Worm (Caenorhabditis elegans) whole organism, L4 larva: Measurements from ENCODE around the gene F15D4.5.

Experiments
- ceh-82 ChIP-seq: sonication (generic microtip); optimal IDR thresholded peaks from 2 replicates; lab custom pipeline; 2017; ENCODE audit warnings: missing biosample characterization, missing genetic modification characterization
- dpl-1 ChIP-seq: fragments of 150-350 bp; optimal IDR thresholded peaks from 2 replicates; lab custom pipeline; 2014; ENCODE audit warnings: missing biosample characterization, missing genetic modification reagents, missing genetic modification characterization
- egl-27 ChIP-seq: sonication (generic microtip); optimal IDR thresholded peaks from 3 replicates; lab custom pipeline; 2017; ENCODE audit warnings: missing biosample characterization, missing genetic modification reagents, missing genetic modification characterization
- fos-1 ChIP-seq: fragments of 150-350 bp; optimal IDR thresholded peaks from 2 replicates; lab custom pipeline; 2014; ENCODE audit warnings: missing biosample characterization, missing genetic modification characterization
- lin-15B ChIP-seq: fragments of 150-350 bp; sonication (generic microtip); optimal IDR thresholded peaks from 3 replicates; lab custom pipeline; 2014; ENCODE audit warnings: missing biosample characterization, missing genetic modification characterization
- skn-1 ChIP-seq: fragments of 150-350 bp; optimal IDR thresholded peaks from 2 replicates; lab custom pipeline; 2014; ENCODE audit warnings: missing biosample characterization, missing genetic modification characterization
- unc-62 ChIP-seq, 3 experiments: fragments of 150-350 bp in 1 of 3; sonication (generic microtip); optimal IDR thresholded peaks in 2 of 3; peaks in 1 of 3; 1 replicate in 1 of 3; 2 replicates in 2 of 3; lab custom pipeline; 2014 to 2017; ENCODE audit warnings: missing biosample characterization in 3 of 3, missing genetic modification characterization in 3 of 3, missing genetic modification reagents in 3 of 3, missing genotype in 1 of 3

DNA sequence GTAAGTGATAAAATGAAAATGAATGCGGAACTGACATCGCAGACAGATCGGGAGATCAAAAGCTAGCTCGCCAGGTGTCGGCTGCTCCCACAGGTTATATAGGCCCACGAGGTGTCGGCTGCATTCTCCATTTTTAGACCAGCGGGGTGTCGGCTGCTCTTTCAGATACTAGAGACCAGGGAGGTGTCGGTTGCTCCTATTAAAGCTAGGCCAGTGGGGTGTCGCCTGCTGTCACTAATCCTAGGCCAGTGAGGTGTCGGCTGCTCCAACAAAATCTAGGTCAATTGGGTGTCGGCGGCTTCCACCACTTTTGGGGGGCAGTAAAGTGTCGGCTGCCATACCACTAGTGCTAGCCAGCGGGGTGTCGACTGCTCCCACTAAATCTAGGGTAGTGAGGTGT is 44.7 kb downstream of the F15D4.5 start:
- TF ChIP-seq ceh-82 (tag; lab: Kevin White, UChicago) = no peak
- no peak for TF ChIP-seq dpl-1 (GFP tag; lab: Kevin White, UChicago)
- TF ChIP-seq egl-27 (tag; lab: Kevin White, UChicago) = no peak
- no peak for TF ChIP-seq unc-62 (GFP tag; optimal IDR thresholded peaks at IDR 0.05 in 1 of 2; lab: Kevin White, UChicago)
- TF ChIP-seq unc-62 (tag; optimal IDR thresholded peaks at IDR 0.05; lab: Kevin White, UChicago) = no peak
- TF ChIP-seq lin-15B = no peak
- no peak for TF ChIP-seq skn-1 (tag; lab: Kevin White, UChicago)
- TF ChIP-seq fos-1 (tag; lab: Kevin White, UChicago) = no peak
